Worm (Caenorhabditis elegans) whole organism, L4/young adult: ENCODE data around the gene srw-54.

ENCODE experiments used
- W03F9.2 ChIP-seq: fragments of 150-350 bp; optimal IDR thresholded peaks from 2 replicates; lab custom pipeline; 2014; ENCODE audit warnings: missing biosample characterization, missing genetic modification characterization
- dao-5 ChIP-seq: sonication (generic microtip); optimal IDR thresholded peaks from 2 replicates; lab custom pipeline; 2016; ENCODE audit warnings: missing genotype, missing genetic modification characterization, moderate library complexity, missing compliant biosample characterization
- him-1 ChIP-seq: sonication (generic microtip); optimal IDR thresholded peaks from 2 replicates; lab custom pipeline; 2016; ENCODE audit warnings: missing genotype, missing genetic modification reagents, missing genetic modification characterization, missing compliant biosample characterization

DNA sequence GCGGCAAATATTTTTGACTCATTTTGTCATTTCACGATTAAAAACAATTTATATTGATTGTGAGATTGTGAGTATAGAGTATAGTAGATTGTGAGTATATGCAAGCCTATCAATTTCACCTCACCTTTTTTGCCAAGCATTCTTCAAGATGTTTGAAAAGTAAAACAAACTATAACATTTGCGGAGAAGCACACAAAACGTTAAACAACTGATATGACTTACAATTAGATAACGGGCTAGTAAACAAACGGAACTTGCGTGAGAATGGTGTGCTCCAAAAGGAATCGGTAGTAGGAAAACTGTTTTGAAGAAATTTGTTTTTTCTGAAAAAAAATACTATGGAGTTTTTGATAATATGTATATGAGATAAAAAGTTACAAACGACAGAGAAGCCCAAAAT, 1.0 kb upstream of the srw-54 start:
- TF ChIP-seq W03F9.2 (tag; lab: Kevin White, UChicago) = no peak
- TF ChIP-seq him-1 (tag; lab: Kevin White, UChicago) = no peak
- no peak for TF ChIP-seq dao-5 (tag; lab: Kevin White, UChicago)
